Worm (Caenorhabditis elegans) whole organism, L4 larva: ENCODE results near the gene str-2.

Experiments used
- F26F4.8 ChIP-seq: fragments of 200-800 bp; sonication (Bioruptor generic); conservative IDR thresholded peaks from 2 replicates; pipeline ENCODE4 v1.3.6; 2022; ENCODE audit warnings: missing genetic modification characterization, missing compliant biosample characterization
- T20F7.1 ChIP-seq: fragments of 200-800 bp; sonication (Bioruptor generic); optimal IDR thresholded peaks from 2 replicates; lab custom pipeline; 2018; ENCODE audit warnings: mild to moderate bottlenecking, missing genetic modification characterization, missing compliant biosample characterization
- ZK337.2 ChIP-seq: fragments of 200-800 bp; sonication (Bioruptor generic); IDR thresholded peaks from 2 replicates; pipeline ENCODE4 v1.3.6; 2022; ENCODE audit warnings: missing genetic modification reagents, missing genetic modification characterization, missing compliant biosample characterization
- aha-1 ChIP-seq: fragments of 150-350 bp; peaks from one replicate; lab custom pipeline; 2014; ENCODE audit warnings: missing biosample characterization, missing genetic modification characterization
- ama-1 ChIP-seq: fragments of 150-350 bp; optimal IDR thresholded peaks from 2 replicates; lab custom pipeline; 2014; ENCODE audit warnings: inconsistent platforms, mixed read lengths
- ceh-44 ChIP-seq: fragments of 200-800 bp; sonication (Bioruptor generic); IDR thresholded peaks from 2 replicates; pipeline ENCODE4 v1.3.6; 2022; ENCODE audit warnings: missing genetic modification reagents, missing genetic modification characterization, missing compliant biosample characterization
- ceh-62 ChIP-seq: sonication (generic microtip); optimal IDR thresholded peaks from 2 replicates; lab custom pipeline; 2017; ENCODE audit warnings: missing biosample characterization, missing genetic modification characterization
- ctbp-1 ChIP-seq: fragments of 200-800 bp; sonication (Bioruptor generic); IDR thresholded peaks from 2 replicates; pipeline ENCODE4 v1.3.6; 2022; ENCODE audit warnings: missing genetic modification reagents, missing genetic modification characterization, missing compliant biosample characterization
- daf-16 ChIP-seq, 3 experiments: sonication (generic microtip); optimal IDR thresholded peaks; 2 replicates each; lab custom pipeline; 2016 to 2017; ENCODE audit warnings: missing genetic modification characterization in 3 of 3, missing genetic modification reagents in 3 of 3, mild to moderate bottlenecking in 2 of 3, missing compliant biosample characterization in 2 of 3, missing biosample characterization in 1 of 3, moderate library complexity in 1 of 3
- dmd-6 ChIP-seq: fragments of 200-800 bp; sonication (Bioruptor generic); IDR thresholded peaks from 2 replicates; pipeline ENCODE4 v1.3.6; 2022; ENCODE audit warnings: missing genetic modification reagents, missing genetic modification characterization, missing compliant biosample characterization
- dmd-8 ChIP-seq: fragments of 200-800 bp; sonication (Bioruptor generic); IDR thresholded peaks from 2 replicates; pipeline ENCODE4 v1.3.6; 2022; ENCODE audit warnings: missing genetic modification characterization, missing compliant biosample characterization
- dve-1 ChIP-seq: sonication (generic microtip); optimal IDR thresholded peaks from 2 replicates; lab custom pipeline; 2017; ENCODE audit warnings: antibody characterized with exemption, mild to moderate bottlenecking, missing genetic modification characterization, missing compliant biosample characterization; ENCODE audit not compliant: insufficient read depth
- egl-27 ChIP-seq: sonication (generic microtip); optimal IDR thresholded peaks from 3 replicates; lab custom pipeline; 2017; ENCODE audit warnings: missing biosample characterization, missing genetic modification reagents, missing genetic modification characterization
- fos-1 ChIP-seq: fragments of 150-350 bp; optimal IDR thresholded peaks from 2 replicates; lab custom pipeline; 2014; ENCODE audit warnings: missing biosample characterization, missing genetic modification characterization
- hlh-11 ChIP-seq: fragments of 200-800 bp; sonication (Bioruptor generic); optimal IDR thresholded peaks from 2 replicates; lab custom pipeline; 2018; ENCODE audit warnings: mild to moderate bottlenecking, missing genetic modification characterization, missing compliant biosample characterization
- hlh-30 ChIP-seq: sonication (generic microtip); optimal IDR thresholded peaks from 2 replicates; lab custom pipeline; 2017; ENCODE audit warnings: antibody characterized with exemption, mild to moderate bottlenecking, missing genetic modification characterization, missing compliant biosample characterization; ENCODE audit not compliant: insufficient read depth
- jun-1 ChIP-seq: fragments of 150-350 bp; optimal IDR thresholded peaks from 2 replicates; lab custom pipeline; 2014; ENCODE audit warnings: missing biosample characterization, missing genetic modification reagents, missing genetic modification characterization
- lin-1 ChIP-seq: fragments of 200-800 bp; sonication (Bioruptor generic); IDR thresholded peaks from 2 replicates; pipeline ENCODE4 v1.3.6; 2022; ENCODE audit warnings: missing genetic modification reagents, missing genetic modification characterization, missing compliant biosample characterization
- lin-15B ChIP-seq: fragments of 150-350 bp; sonication (generic microtip); optimal IDR thresholded peaks from 3 replicates; lab custom pipeline; 2014; ENCODE audit warnings: missing biosample characterization, missing genetic modification characterization
- lin-39 ChIP-seq: fragments of 150-350 bp; optimal IDR thresholded peaks from 2 replicates; lab custom pipeline; 2014; ENCODE audit warnings: missing biosample characterization, missing genetic modification reagents, missing genetic modification characterization
- lir-3 ChIP-seq: sonication (generic microtip); optimal IDR thresholded peaks from 2 replicates; lab custom pipeline; 2016; ENCODE audit warnings: mild to moderate bottlenecking, missing genetic modification characterization, missing compliant biosample characterization
- madf-9 ChIP-seq: fragments of 200-800 bp; sonication (Bioruptor generic); conservative IDR thresholded peaks from 2 replicates; pipeline ENCODE4 v1.3.6; 2022; ENCODE audit warnings: missing genetic modification reagents, missing genetic modification characterization, missing compliant biosample characterization
- mes-2 ChIP-seq: sonication (generic microtip); optimal IDR thresholded peaks from 2 replicates; lab custom pipeline; 2016; ENCODE audit warnings: missing genotype, mild to moderate bottlenecking, missing genetic modification characterization, missing compliant biosample characterization; ENCODE audit not compliant: poor library complexity, severe bottlenecking
- mxl-2 ChIP-seq: fragments of 200-800 bp; sonication (Bioruptor generic); conservative IDR thresholded peaks from 2 replicates; pipeline ENCODE4 v1.3.6; 2022; ENCODE audit warnings: missing genetic modification reagents, missing genetic modification characterization, missing compliant biosample characterization
- nhr-10 ChIP-seq: fragments of 150-350 bp; optimal IDR thresholded peaks from 2 replicates; lab custom pipeline; 2014; ENCODE audit warnings: missing biosample characterization, missing genetic modification characterization
- nhr-25 ChIP-seq: sonication (generic microtip); optimal IDR thresholded peaks from 2 replicates; lab custom pipeline; 2017; ENCODE audit warnings: missing genetic modification characterization, mild to moderate bottlenecking, missing compliant biosample characterization, antibody characterized with exemption, moderate library complexity, borderline replicate concordance; ENCODE audit not compliant: insufficient read depth
- nhr-28 ChIP-seq: fragments of 150-350 bp; optimal IDR thresholded peaks from 2 replicates; lab custom pipeline; 2014; ENCODE audit warnings: missing biosample characterization, missing genetic modification characterization
- nhr-42 ChIP-seq: fragments of 200-800 bp; sonication (Bioruptor generic); IDR thresholded peaks from 2 replicates; pipeline ENCODE4 v1.3.6; 2022; ENCODE audit warnings: missing genetic modification characterization, missing compliant biosample characterization
- nhr-48 ChIP-seq: sonication (generic microtip); optimal IDR thresholded peaks from 2 replicates; lab custom pipeline; 2016; ENCODE audit warnings: mild to moderate bottlenecking, missing genetic modification characterization, missing compliant biosample characterization
- php-3 ChIP-seq: fragments of 200-800 bp; sonication (Bioruptor generic); IDR thresholded peaks from 2 replicates; pipeline ENCODE4 v1.3.6; 2022; ENCODE audit warnings: missing genetic modification reagents, missing genetic modification characterization, missing compliant biosample characterization
- snpc-4 ChIP-seq: fragments of 150-350 bp; optimal IDR thresholded peaks from 2 replicates; lab custom pipeline; 2014; ENCODE audit warnings: missing biosample characterization, missing genetic modification characterization
- spr-1 ChIP-seq: sonication (generic microtip); optimal IDR thresholded peaks from 2 replicates; lab custom pipeline; 2016; ENCODE audit warnings: mild to moderate bottlenecking, missing genetic modification characterization, missing compliant biosample characterization
- tra-1 ChIP-seq: fragments of 200-800 bp; sonication (Bioruptor generic); IDR thresholded peaks from 2 replicates; pipeline ENCODE4 v1.3.6; 2022; ENCODE audit warnings: missing genetic modification reagents, missing genetic modification characterization, missing compliant biosample characterization

Gene str-2

ce11 chrV:9824149-9824548, at the start of gene str-2:
Gene str-2 (minus strand): TSS chrV:9824249.
- TF ChIP-seq fos-1 (tag; lab: Kevin White, UChicago): no peak
- TF ChIP-seq madf-9 (GFP tag; lab: Robert Waterston, UW): no peak
- TF ChIP-seq T20F7.1 (GFP tag; lab: Kevin White, UChicago): no peak
- no peak for TF ChIP-seq lir-3
- TF ChIP-seq lin-1 (GFP tag; lab: Robert Waterston, UW): no peak
- no peak for TF ChIP-seq dmd-6 (GFP tag; lab: Robert Waterston, UW)
- TF ChIP-seq hlh-11 (tag; lab: Kevin White, UChicago): no peak
- no peak for TF ChIP-seq nhr-48 (tag; lab: Kevin White, UChicago)
- no peak for TF ChIP-seq ZK337.2 (GFP tag; lab: Robert Waterston, UW)
- no peak for TF ChIP-seq ceh-44 (GFP tag; lab: Robert Waterston, UW)

- TF ChIP-seq nhr-10 (tag; lab: Kevin White, UChicago) (no peak), aha-1 (peak; percentile 16)
- TF ChIP-seq, all 104 proteins: peak for 1
These were observed 47.3 kb upstream of the str-2 start, which contains the start of gene srab-18 for ce11 chrV:9871339-9871738. Gene srab-18 (minus strand): TSS chrV:9871439.

- no peak for TF ChIP-seq php-3 (GFP tag; lab: Robert Waterston, UW)
- TF ChIP-seq spr-1 (tag; lab: Kevin White, UChicago): no peak
- no peak for TF ChIP-seq snpc-4 (tag; lab: Kevin White, UChicago)
- TF ChIP-seq lin-39 (tag; lab: Kevin White, UChicago): no peak
- no peak for TF ChIP-seq ama-1 (lab: Kevin White, UChicago)
- no peak for TF ChIP-seq madf-9 (GFP tag; lab: Robert Waterston, UW)
- no peak for TF ChIP-seq lin-15B
- no peak for TF ChIP-seq dmd-8 (GFP tag; lab: Robert Waterston, UW)
- no peak for TF ChIP-seq lir-3
- TF ChIP-seq jun-1 (tag; lab: Kevin White, UChicago): no peak
- TF ChIP-seq ceh-62: no peak
These were observed 44.3 kb upstream of the str-2 start, which contains the start of gene srab-17 for ce11 chrV:9868311-9868710. Gene srab-17 (minus strand): TSS chrV:9868411.

- TF ChIP-seq aha-1: peak; percentile 50
- TF ChIP-seq ZK337.2 (GFP tag; lab: Robert Waterston, UW): no peak
These were observed 36.3 kb upstream of the str-2 start for ce11 chrV:9860337-9860736.

- TF ChIP-seq mxl-2 (GFP tag; lab: Robert Waterston, UW) (no peak), egl-27 (tag; lab: Kevin White, UChicago) (no peak), ctbp-1 (GFP tag; lab: Robert Waterston, UW) (no peak)
- TF ChIP-seq, all 104 proteins: peak for 0
These were observed 35.8 kb upstream of the str-2 start, which contains the start of gene lsy-12 for ce11 chrV:9859863-9860262. Gene lsy-12 (minus strand): TSS chrV:9859963.

- TF ChIP-seq hlh-30 (tag; lab: Kevin White, UChicago) (peak; percentile 1), F26F4.8 (GFP tag; lab: Robert Waterston, UW) (no peak), nhr-28 (tag; lab: Kevin White, UChicago) (peak; percentile 78), dve-1 (tag; lab: Kevin White, UChicago) (peak; percentile 46), tra-1 (GFP tag; lab: Robert Waterston, UW) (no peak), T20F7.1 (GFP tag; lab: Kevin White, UChicago) (no peak), nhr-42 (GFP tag; lab: Robert Waterston, UW) (no peak), mes-2 (tag; lab: Kevin White, UChicago) (no peak), nhr-25 (tag; lab: Kevin White, UChicago) (no peak), dmd-6 (GFP tag; lab: Robert Waterston, UW) (0 out of 2 replicates have a peak, but pooled peaks have one; percentile 22), lin-39 (tag; lab: Kevin White, UChicago) (no peak), daf-16 (GFP tag; optimal IDR thresholded peaks at IDR 0.05; lab: Kevin White, UChicago) (no peak), daf-16 (tag; optimal IDR thresholded peaks at IDR 0.05; lab: Kevin White, UChicago) (peak; percentile 59)
These were observed 32.9 kb upstream of the str-2 start for ce11 chrV:9856978-9857377.
